Worm (Caenorhabditis elegans) whole organism, L4/young adult: Measurements from ENCODE around the gene hmg-5.

ENCODE experiments used
- W03F9.2 ChIP-seq: fragments of 150-350 bp; optimal IDR thresholded peaks from 2 replicates; lab custom pipeline; 2014; ENCODE audit warnings: missing biosample characterization, missing genetic modification characterization
- him-1 ChIP-seq: sonication (generic microtip); optimal IDR thresholded peaks from 2 replicates; lab custom pipeline; 2016; ENCODE audit warnings: missing genotype, missing genetic modification reagents, missing genetic modification characterization, missing compliant biosample characterization

DNA sequence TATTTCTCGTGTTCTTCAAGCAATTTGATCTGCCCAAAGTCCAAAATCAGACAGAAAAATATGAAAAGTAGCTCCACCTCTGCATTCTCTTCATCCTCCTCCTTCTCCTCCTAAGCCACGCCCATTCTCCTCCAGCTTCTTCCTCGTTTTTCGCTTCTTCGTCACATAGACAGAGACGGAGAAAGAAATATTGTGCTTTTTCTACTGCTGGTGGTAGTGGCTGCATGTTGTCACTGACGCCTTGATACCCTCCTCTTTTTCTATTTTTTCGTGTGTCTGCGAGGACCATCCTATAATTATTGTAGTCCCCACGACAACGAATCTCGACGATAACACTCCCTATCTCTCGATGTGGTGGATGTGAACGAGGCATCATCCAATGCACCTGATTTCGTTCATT, 12.6 kb upstream of the hmg-5 start, which contains the start of gene C08G9.1:
- no peak for TF ChIP-seq him-1 (tag; lab: Kevin White, UChicago)
- TF ChIP-seq W03F9.2 (tag; lab: Kevin White, UChicago) = no peak
